Worm (Caenorhabditis elegans): ENCODE data around the gene dct-5.

- TF ChIP-seq hlh-30 (tag; optimal IDR thresholded peaks at IDR 0.05; ENCODE audit: insufficient read depth): no peak
- TF ChIP-seq dmd-4 (tag; optimal IDR thresholded peaks at IDR 0.05; ENCODE audit: borderline replicate concordance): no peak
- no peak for TF ChIP-seq elt-2 (tag; optimal IDR thresholded peaks at IDR 0.05)
- no peak for TF ChIP-seq ceh-14 (tag; optimal IDR thresholded peaks at IDR 0.05)
- TF ChIP-seq nhr-11 (tag; optimal IDR thresholded peaks at IDR 0.05): no peak
- no peak for TF ChIP-seq ref-2 (tag; optimal IDR thresholded peaks at IDR 0.05)
Measured at ce11 chrII:5407548-5407947, 29.2 kb downstream of the dct-5 start, which contains the start of gene clec-141.

Measured in whole organism, late embryonic.